Worm (Caenorhabditis elegans) whole organism, young adult: ENCODE results near the gene C29A12.6.
A peak's percentile ranks its signal among the peaks of the same experiment; 100 is the strongest.

Experiments used
- B0035.1 ChIP-seq: sonication (generic microtip); optimal IDR thresholded peaks from 2 replicates; lab custom pipeline; 2016; ENCODE audit warnings: missing genetic modification characterization, mild to moderate bottlenecking, missing compliant biosample characterization, missing genotype, missing genetic modification reagents
- B0261.1 ChIP-seq: sonication (generic microtip); optimal IDR thresholded peaks from 2 replicates; lab custom pipeline; 2016; ENCODE audit warnings: mild to moderate bottlenecking, missing genetic modification characterization, moderate library complexity, missing compliant biosample characterization
- B0336.3 ChIP-seq: fragments of 200-800 bp; sonication (Bioruptor generic); IDR thresholded peaks from 2 replicates; pipeline ENCODE4 v1.3.6; 2022; ENCODE audit warnings: missing genetic modification characterization, missing compliant biosample characterization
- C06A6.2 ChIP-seq: fragments of 200-800 bp; sonication (Bioruptor generic); conservative IDR thresholded peaks from 2 replicates; pipeline ENCODE4 v1.3.6; 2022; ENCODE audit warnings: missing genetic modification characterization, missing compliant biosample characterization
- F39B2.1 ChIP-seq: fragments of 200-800 bp; sonication (Bioruptor generic); IDR thresholded peaks from 2 replicates; pipeline ENCODE4 v1.3.6; 2022; ENCODE audit warnings: missing genetic modification reagents, missing genetic modification characterization, missing compliant biosample characterization
- F57C9.4 ChIP-seq: sonication (generic microtip); optimal IDR thresholded peaks from 2 replicates; lab custom pipeline; 2017; ENCODE audit warnings: mild to moderate bottlenecking, missing genetic modification characterization, missing compliant biosample characterization
- K11D2.4 ChIP-seq: fragments of 200-800 bp; sonication (Bioruptor generic); IDR thresholded peaks from 2 replicates; pipeline ENCODE4 v1.3.6; 2022; ENCODE audit warnings: missing genetic modification reagents, missing genetic modification characterization, missing compliant biosample characterization
- Y53G8AR.9 ChIP-seq: fragments of 200-800 bp; sonication (Bioruptor generic); conservative IDR thresholded peaks from 2 replicates; pipeline ENCODE4 v1.3.6; 2022; ENCODE audit warnings: missing genetic modification reagents, missing genetic modification characterization, missing compliant biosample characterization
- Y56A3A.18 ChIP-seq: fragments of 200-800 bp; sonication (Bioruptor generic); IDR thresholded peaks from 2 replicates; pipeline ENCODE4 v1.3.6; 2022; ENCODE audit warnings: missing genetic modification reagents, missing genetic modification characterization, missing compliant biosample characterization
- ZK185.1 ChIP-seq: sonication (generic microtip); optimal IDR thresholded peaks from 2 replicates; lab custom pipeline; 2016; ENCODE audit warnings: mild to moderate bottlenecking, missing genetic modification characterization, missing compliant biosample characterization; ENCODE audit not compliant: poor library complexity, severe bottlenecking
- atf-7 ChIP-seq: sonication (generic microtip); optimal IDR thresholded peaks from 2 replicates; lab custom pipeline; 2017; ENCODE audit warnings: mild to moderate bottlenecking, missing genetic modification characterization, missing compliant biosample characterization
- bed-2 ChIP-seq: fragments of 200-800 bp; sonication (Bioruptor generic); IDR thresholded peaks from 2 replicates; pipeline ENCODE4 v1.3.6; 2022; ENCODE audit warnings: missing genetic modification reagents, missing genetic modification characterization, missing compliant biosample characterization
- ccch-3 ChIP-seq: fragments of 200-800 bp; sonication (Bioruptor generic); optimal IDR thresholded peaks from 2 replicates; lab custom pipeline; 2018; ENCODE audit warnings: mild to moderate bottlenecking, missing genetic modification characterization, missing compliant biosample characterization
- cebp-1 ChIP-seq, 2 experiments: fragments of 200-800 bp in 1 of 2; sonication (Bioruptor generic) in 1 of 2; sonication (generic microtip) in 1 of 2; IDR thresholded peaks in 1 of 2; optimal IDR thresholded peaks in 1 of 2; 2 replicates each; pipeline versions ENCODE4 v1.3.6 to Lab custom; 2017 to 2022; ENCODE audit warnings: missing compliant biosample characterization in 2 of 2, missing genetic modification characterization in 2 of 2, mild to moderate bottlenecking in 1 of 2, missing genetic modification reagents in 1 of 2, moderate library complexity in 1 of 2
- ceh-100 ChIP-seq: fragments of 200-800 bp; sonication (Bioruptor generic); IDR thresholded peaks from 2 replicates; pipeline ENCODE4 v1.3.6; 2022; ENCODE audit warnings: missing genetic modification reagents, missing genetic modification characterization, missing compliant biosample characterization
- ceh-79 ChIP-seq: sonication (generic microtip); optimal IDR thresholded peaks from 2 replicates; lab custom pipeline; 2017; ENCODE audit warnings: mild to moderate bottlenecking, missing genetic modification characterization, missing compliant biosample characterization
- chd-7 ChIP-seq: sonication (generic microtip); optimal IDR thresholded peaks from 2 replicates; lab custom pipeline; 2016; ENCODE audit warnings: mild to moderate bottlenecking, missing genetic modification characterization, moderate library complexity, missing compliant biosample characterization
- die-1 ChIP-seq: sonication (generic microtip); optimal IDR thresholded peaks from 2 replicates; lab custom pipeline; 2016; ENCODE audit warnings: missing genotype, mild to moderate bottlenecking, missing genetic modification characterization, missing compliant biosample characterization
- dpff-1 ChIP-seq: sonication (generic microtip); optimal IDR thresholded peaks from 2 replicates; lab custom pipeline; 2017; ENCODE audit warnings: mild to moderate bottlenecking, missing genetic modification characterization, missing compliant biosample characterization
- ekl-4 ChIP-seq: fragments of 200-800 bp; sonication (Bioruptor generic); IDR thresholded peaks from 2 replicates; pipeline ENCODE4 v1.3.6; 2022; ENCODE audit warnings: missing genetic modification reagents, missing genetic modification characterization, missing compliant biosample characterization
- hlh-12 ChIP-seq: sonication (generic microtip); optimal IDR thresholded peaks from 2 replicates; lab custom pipeline; 2016; ENCODE audit warnings: missing genetic modification characterization, missing compliant biosample characterization
- hmg-1.2 ChIP-seq: fragments of 200-800 bp; sonication (Bioruptor generic); IDR thresholded peaks from 2 replicates; pipeline ENCODE4 v1.3.6; 2022; ENCODE audit warnings: missing genetic modification reagents, missing genetic modification characterization, missing compliant biosample characterization
- hrde-1 ChIP-seq: sonication (generic microtip); optimal IDR thresholded peaks from 2 replicates; lab custom pipeline; 2016; ENCODE audit warnings: missing genetic modification characterization, mild to moderate bottlenecking, missing compliant biosample characterization, moderate library complexity, missing genotype, missing genetic modification reagents, borderline replicate concordance
- hsf-1 ChIP-seq: fragments of 200-800 bp; sonication (Bioruptor generic); IDR thresholded peaks from 2 replicates; pipeline ENCODE4 v1.3.6; 2022; ENCODE audit warnings: missing genetic modification reagents, missing genetic modification characterization, missing compliant biosample characterization
- lin-35 ChIP-seq, 3 experiments: fragments of 150-350 bp in 2 of 3; sonication (generic microtip) in 1 of 3; optimal IDR thresholded peaks; 2 replicates each; lab custom pipeline; 2014 to 2018; ENCODE audit warnings: missing biosample characterization in 3 of 3, missing genetic modification characterization in 3 of 3, missing genetic modification reagents in 3 of 3
- lin-40 ChIP-seq: sonication (generic microtip); optimal IDR thresholded peaks from 2 replicates; lab custom pipeline; 2016; ENCODE audit warnings: missing genetic modification characterization, mild to moderate bottlenecking, missing compliant biosample characterization, missing genotype, missing genetic modification reagents
- lsl-1 ChIP-seq: fragments of 200-800 bp; sonication (Bioruptor generic); optimal IDR thresholded peaks from 2 replicates; lab custom pipeline; 2018; ENCODE audit warnings: mild to moderate bottlenecking, missing genetic modification characterization, moderate library complexity, missing compliant biosample characterization
- madf-6 ChIP-seq: fragments of 200-800 bp; sonication (Bioruptor generic); IDR thresholded peaks from 2 replicates; pipeline ENCODE4 v1.3.6; 2022; ENCODE audit warnings: missing genetic modification reagents, missing genetic modification characterization, missing compliant biosample characterization
- mcd-1 ChIP-seq: fragments of 200-800 bp; sonication (Bioruptor generic); IDR thresholded peaks from 2 replicates; pipeline ENCODE4 v1.3.6; 2022; ENCODE audit warnings: missing genetic modification reagents, missing genetic modification characterization, missing compliant biosample characterization
- nfya-1 ChIP-seq: sonication (generic microtip); optimal IDR thresholded peaks from 2 replicates; lab custom pipeline; 2017; ENCODE audit warnings: antibody characterized with exemption, missing compliant biosample characterization, missing genetic modification characterization, borderline replicate concordance; ENCODE audit not compliant: insufficient read depth
- nfya-2 ChIP-seq: fragments of 200-800 bp; sonication (Bioruptor generic); IDR thresholded peaks from 2 replicates; pipeline ENCODE4 v1.3.6; 2022; ENCODE audit warnings: missing genetic modification reagents, missing genetic modification characterization, missing compliant biosample characterization
- nhr-120 ChIP-seq: fragments of 200-800 bp; sonication (Bioruptor generic); IDR thresholded peaks from 2 replicates; pipeline ENCODE4 v1.3.6; 2022; ENCODE audit warnings: missing genetic modification characterization, missing compliant biosample characterization
- nhr-80 ChIP-seq: sonication (generic microtip); optimal IDR thresholded peaks from 2 replicates; lab custom pipeline; 2016; ENCODE audit warnings: missing genetic modification characterization, missing compliant biosample characterization
- nhr-90 ChIP-seq: sonication (generic microtip); optimal IDR thresholded peaks from 2 replicates; lab custom pipeline; 2016; ENCODE audit warnings: missing genotype, mild to moderate bottlenecking, missing genetic modification characterization, missing compliant biosample characterization
- snpc-1.1 ChIP-seq: sonication (generic microtip); optimal IDR thresholded peaks from 2 replicates; lab custom pipeline; 2017; ENCODE audit warnings: missing genetic modification characterization, mild to moderate bottlenecking, missing compliant biosample characterization, antibody characterized with exemption, moderate library complexity, missing genotype, missing genetic modification reagents; ENCODE audit not compliant: insufficient read depth
- somi-1 ChIP-seq: fragments of 200-800 bp; sonication (Bioruptor generic); optimal IDR thresholded peaks from 2 replicates; lab custom pipeline; 2018; ENCODE audit warnings: mild to moderate bottlenecking, missing genetic modification characterization, missing compliant biosample characterization
- zim-3 ChIP-seq: sonication (generic microtip); optimal IDR thresholded peaks from 2 replicates; lab custom pipeline; 2017; ENCODE audit warnings: mild to moderate bottlenecking, missing genetic modification characterization, moderate library complexity, missing compliant biosample characterization
- ztf-26 ChIP-seq: sonication (generic microtip); optimal IDR thresholded peaks from 2 replicates; lab custom pipeline; 2017; ENCODE audit warnings: missing genetic modification characterization, missing compliant biosample characterization

C29A12.6 gene

ce11 chrV:10888153-10888552 lies 41.2 kb downstream of the C29A12.6 start:
- TF ChIP-seq nfya-1 (tag; lab: Kevin White, UChicago) (no peak), hrde-1 (tag; lab: Kevin White, UChicago) (no peak), nhr-90 (tag; lab: Kevin White, UChicago) (no peak), zim-3 (tag; lab: Kevin White, UChicago) (no peak), lsl-1 (no peak), nfya-2 (GFP tag; lab: Robert Waterston, UW) (no peak), Y53G8AR.9 (GFP tag; lab: Robert Waterston, UW) (peak; percentile 20; the same call in 1 of the 2 replicates), atf-7 (tag; lab: Kevin White, UChicago) (peak; percentile 3), K11D2.4 (GFP tag; lab: Robert Waterston, UW) (no peak), hsf-1 (GFP tag; lab: Robert Waterston, UW) (no peak), F39B2.1 (GFP tag; lab: Robert Waterston, UW) (no peak)

ce11 chrV:10889036-10889435 lies 42.0 kb downstream of the C29A12.6 start, which contains the start of gene F32D8.11:
TSS of gene F32D8.11 (minus strand) at chrV:10889136.
- 0 out of 2 replicates have a peak, but pooled peaks have one; percentile 6 for TF ChIP-seq Y56A3A.18 (GFP tag; lab: Robert Waterston, UW)
- no peak for TF ChIP-seq ZK185.1

DNA sequence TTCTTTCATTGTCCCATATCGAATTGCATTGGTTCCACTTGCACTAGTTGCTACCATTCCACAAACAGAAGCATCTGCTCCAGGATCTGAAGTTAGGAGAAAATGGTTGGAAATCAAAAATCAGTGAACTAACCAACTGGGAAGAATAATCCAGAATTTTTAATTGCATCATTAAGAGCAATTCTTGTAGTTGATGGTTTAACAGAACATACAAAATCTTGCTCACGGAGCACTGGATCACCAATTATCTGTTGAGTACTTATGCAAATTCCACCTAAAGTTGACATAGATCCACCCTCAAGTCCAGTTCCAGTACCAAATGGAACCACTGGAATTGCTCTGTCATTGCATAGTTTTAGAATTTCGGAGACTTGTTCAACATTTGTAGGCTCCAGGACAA lies 42.8 kb downstream of the C29A12.6 start:
- TF ChIP-seq bed-2 (no peak), mcd-1 (no peak), B0261.1 (tag; lab: Kevin White, UChicago) (no peak), F57C9.4 (tag; lab: Kevin White, UChicago) (peak; percentile 12), chd-7 (tag; lab: Kevin White, UChicago) (no peak), hlh-12 (no peak), somi-1 (GFP tag; lab: Kevin White, UChicago) (no peak)

DNA sequence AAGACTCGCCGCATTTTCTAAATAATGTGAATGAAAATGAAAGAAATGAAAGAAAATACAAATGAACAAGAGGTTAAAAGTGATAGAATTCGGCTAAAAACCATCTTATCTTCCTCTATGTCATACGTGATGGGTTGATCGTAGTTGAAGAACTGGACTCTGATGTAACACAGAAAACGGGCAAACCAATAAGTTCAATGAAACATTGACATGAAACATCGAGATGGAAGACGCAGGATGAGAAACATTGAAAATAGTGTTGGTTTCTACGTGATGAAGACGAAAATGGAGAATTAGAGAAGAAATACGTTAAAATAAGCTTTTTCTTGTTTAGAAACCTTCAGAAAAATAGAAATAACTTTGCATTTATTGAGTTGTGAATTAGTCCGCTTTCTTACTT lies 44.0 kb downstream of the C29A12.6 start, which contains the start of gene F32D8.12:
Gene F32D8.12 (minus strand): TSS at position 48 of the 400 bp plus-strand sequence.
- TF ChIP-seq ekl-4 (GFP tag; lab: Robert Waterston, UW) = no peak
- no peak for TF ChIP-seq Y53G8AR.9 (GFP tag; lab: Robert Waterston, UW)
- TF ChIP-seq lin-40 (tag; lab: Kevin White, UChicago) = peak; percentile 10
- peak; percentile 9 for TF ChIP-seq ZK185.1
- no peak for TF ChIP-seq madf-6
- no peak for TF ChIP-seq ceh-100 (GFP tag; lab: Robert Waterston, UW)
- TF ChIP-seq C06A6.2 (GFP tag; lab: Robert Waterston, UW) = no peak
- TF ChIP-seq bed-2 = no peak
- TF ChIP-seq F39B2.1 (GFP tag; lab: Robert Waterston, UW) = no peak
- TF ChIP-seq cebp-1 (GFP tag; IDR thresholded peaks at IDR 0.05; lab: Robert Waterston, UW) = no peak
- TF ChIP-seq cebp-1 (tag; optimal IDR thresholded peaks at IDR 0.05; lab: Kevin White, UChicago) = peak; percentile 38
- TF ChIP-seq nhr-120 (GFP tag; lab: Robert Waterston, UW) = no peak
- no peak for TF ChIP-seq dpff-1 (tag; lab: Kevin White, UChicago)
- no peak for TF ChIP-seq ccch-3
- no peak for TF ChIP-seq die-1 (tag; lab: Kevin White, UChicago)
- peak; percentile 22 for TF ChIP-seq nhr-80
- peak; percentile 10 for TF ChIP-seq ztf-26 (tag; lab: Kevin White, UChicago)
- no peak for TF ChIP-seq ceh-79 (tag; lab: Kevin White, UChicago)
- TF ChIP-seq B0336.3 = 0 out of 2 replicates have a peak, but pooled peaks have one; percentile 30
- TF ChIP-seq snpc-1.1 (tag; lab: Kevin White, UChicago) = no peak
- no peak for TF ChIP-seq B0035.1 (tag; lab: Kevin White, UChicago)
- TF ChIP-seq hmg-1.2 = peak; percentile 96
- TF ChIP-seq lin-35 (GFP tag; optimal IDR thresholded peaks at IDR 0.05; lab: Kevin White, UChicago) = peak in 1 of 3 experiments; percentile 36
- TF ChIP-seq nfya-2 (GFP tag; lab: Robert Waterston, UW) = no peak
- TF ChIP-seq nfya-1 (tag; lab: Kevin White, UChicago) = no peak
